Worm (Caenorhabditis elegans) whole organism, midembryonic: ENCODE results near the gene str-78.
"Not testable (repeated sequence)": the region's sequence is repeated elsewhere in the genome, so short reads cannot be mapped to it uniquely, and the experiment has no call there.

ENCODE experiments used
- T22C8.4 ChIP-seq: fragments of 200-800 bp; sonication (Bioruptor generic); IDR thresholded peaks from 2 replicates; pipeline ENCODE4 v1.3.6; 2022; ENCODE audit warnings: missing genetic modification characterization, missing compliant biosample characterization
- cog-1 ChIP-seq: sonication (generic microtip); optimal IDR thresholded peaks from 2 replicates; lab custom pipeline; 2016; ENCODE audit warnings: missing genetic modification characterization, missing compliant biosample characterization
- flt-1 ChIP-seq: fragments of 200-800 bp; sonication (Bioruptor generic); IDR thresholded peaks from 2 replicates; pipeline ENCODE4 v1.3.6; 2022; ENCODE audit warnings: missing genetic modification characterization, missing compliant biosample characterization
- klf-2 ChIP-seq: fragments of 200-800 bp; sonication (Bioruptor generic); conservative IDR thresholded peaks from 2 replicates; pipeline ENCODE4 v1.3.6; 2022; ENCODE audit warnings: missing genetic modification reagents, missing genetic modification characterization, missing compliant biosample characterization
- med-1 ChIP-seq: sonication (generic microtip); optimal IDR thresholded peaks from 2 replicates; lab custom pipeline; 2017; ENCODE audit warnings: missing genetic modification characterization, mild to moderate bottlenecking, missing compliant biosample characterization, antibody characterized with exemption, missing genetic modification reagents; ENCODE audit not compliant: insufficient read depth
- ref-1 ChIP-seq: fragments of 200-800 bp; sonication (Bioruptor generic); conservative IDR thresholded peaks from 2 replicates; pipeline ENCODE4 v1.3.6; 2022; ENCODE audit warnings: missing genetic modification reagents, missing genetic modification characterization, missing compliant biosample characterization
- tab-1 ChIP-seq: fragments of 200-800 bp; sonication (Bioruptor generic); IDR thresholded peaks from 2 replicates; pipeline ENCODE4 v1.3.6; 2022; ENCODE audit warnings: missing genetic modification characterization, missing compliant biosample characterization
- ztf-23 ChIP-seq: fragments of 200-800 bp; sonication (Bioruptor generic); IDR thresholded peaks from 2 replicates; pipeline ENCODE4 v1.3.6; 2022; ENCODE audit warnings: missing genetic modification reagents, missing genetic modification characterization, missing compliant biosample characterization
- ztf-29 ChIP-seq: fragments of 200-800 bp; sonication (Bioruptor generic); IDR thresholded peaks from 2 replicates; pipeline ENCODE4 v1.3.6; 2022; ENCODE audit warnings: missing genetic modification reagents, missing genetic modification characterization, missing compliant biosample characterization

Gene str-78

ce11 chrIV:15147104-15147503 lies at the start of gene str-78:
str-78 (minus strand) TSS chrIV:15147204.
- TF ChIP-seq T22C8.4 (GFP tag; lab: Robert Waterston, UW) (no peak), cog-1 (no peak), ztf-29 (no peak), ztf-23 (GFP tag; lab: Robert Waterston, UW) (no peak), ref-1 (GFP tag; lab: Robert Waterston, UW) (no peak), med-1 (GFP tag; lab: Kevin White, UChicago) (no peak)

- peak; percentile 80 for TF ChIP-seq ztf-23 (GFP tag; lab: Robert Waterston, UW)
- peak; percentile 75; the same call in 1 of the 2 replicates for TF ChIP-seq tab-1 (GFP tag; lab: Robert Waterston, UW)
- peak; percentile 69 for TF ChIP-seq klf-2 (GFP tag; lab: Robert Waterston, UW)
- peak; percentile 41 for TF ChIP-seq flt-1
Observed at ce11 chrIV:15189450-15189849, 42.4 kb upstream of the str-78 start.

- TF ChIP-seq klf-2 (GFP tag; lab: Robert Waterston, UW): 0 out of 2 replicates have a peak, but pooled peaks have one; percentile 70
Observed at ce11 chrIV:15188298-15188883, 41.4 kb upstream of the str-78 start.

- no peak for TF ChIP-seq T22C8.4 (GFP tag; lab: Robert Waterston, UW)
Observed at ce11 chrIV:15187517-15188181, 40.6 kb upstream of the str-78 start.

ce11 chrIV:15179615-15180014 lies 32.6 kb upstream of the str-78 start, which contains the start of gene srd-23:
srd-23 (plus strand) TSS chrIV:15179915.
- TF ChIP-seq ztf-29 (no peak), flt-1 (no peak), cog-1 (no peak), T22C8.4 (GFP tag; lab: Robert Waterston, UW) (no peak), ztf-23 (GFP tag; lab: Robert Waterston, UW) (no peak), klf-2 (GFP tag; lab: Robert Waterston, UW) (no peak), ref-1 (GFP tag; lab: Robert Waterston, UW) (no peak), med-1 (GFP tag; lab: Kevin White, UChicago) (no peak), tab-1 (GFP tag; lab: Robert Waterston, UW) (no peak)

- TF ChIP-seq klf-2 (GFP tag; lab: Robert Waterston, UW) (no peak), flt-1 (no peak), tab-1 (GFP tag; lab: Robert Waterston, UW) (no peak), ref-1 (GFP tag; lab: Robert Waterston, UW) (no peak), ztf-29 (no peak), med-1 (GFP tag; lab: Kevin White, UChicago) (no peak), ztf-23 (GFP tag; lab: Robert Waterston, UW) (no peak), T22C8.4 (GFP tag; lab: Robert Waterston, UW) (no peak), cog-1 (no peak)
Observed at ce11 chrIV:15175487-15176128, 28.6 kb upstream of the str-78 start, which contains the start of gene Y40H7A.4. Y40H7A.4 (minus strand) TSS chrIV:15175537.

- TF ChIP-seq tab-1 (GFP tag; lab: Robert Waterston, UW) (no peak), klf-2 (GFP tag; lab: Robert Waterston, UW) (no peak), ztf-23 (GFP tag; lab: Robert Waterston, UW) (no peak), flt-1 (no peak), ztf-29 (no peak), med-1 (GFP tag; lab: Kevin White, UChicago) (no peak), ref-1 (GFP tag; lab: Robert Waterston, UW) (no peak), T22C8.4 (GFP tag; lab: Robert Waterston, UW) (no peak), cog-1 (no peak)
Observed at ce11 chrIV:15168442-15168841, 21.4 kb upstream of the str-78 start.

- TF ChIP-seq flt-1 (no peak), ref-1 (GFP tag; lab: Robert Waterston, UW) (no peak), med-1 (GFP tag; lab: Kevin White, UChicago) (no peak), ztf-29 (no peak), T22C8.4 (GFP tag; lab: Robert Waterston, UW) (no peak), klf-2 (GFP tag; lab: Robert Waterston, UW) (no peak), ztf-23 (GFP tag; lab: Robert Waterston, UW) (no peak), cog-1 (no peak), tab-1 (GFP tag; lab: Robert Waterston, UW) (no peak)
Observed at ce11 chrIV:15165602-15166001, 18.6 kb upstream of the str-78 start.

- TF ChIP-seq T22C8.4 (GFP tag; lab: Robert Waterston, UW) (no peak), tab-1 (GFP tag; lab: Robert Waterston, UW) (no peak), ref-1 (GFP tag; lab: Robert Waterston, UW) (no peak), med-1 (GFP tag; lab: Kevin White, UChicago) (no peak), ztf-23 (GFP tag; lab: Robert Waterston, UW) (no peak), cog-1 (no peak), ztf-29 (no peak), klf-2 (GFP tag; lab: Robert Waterston, UW) (no peak), flt-1 (no peak)
Observed at ce11 chrIV:15140832-15141231, 6.2 kb downstream of the str-78 start, which contains the start of gene srg-51. srg-51 (minus strand) TSS chrIV:15140932.

- not testable (repeated sequence) for TF ChIP-seq flt-1; ztf-29; tab-1 (GFP tag; lab: Robert Waterston, UW)
Observed at ce11 chrIV:15133899-15134298, 13.1 kb downstream of the str-78 start, which contains the start of gene M199.8. M199.8 (minus strand) TSS chrIV:15133999.
